Worm (Caenorhabditis elegans): ENCODE measurements around the gene srb-5.
"Not testable (repeated sequence)": the region's sequence is repeated elsewhere in the genome, so short reads cannot be mapped to it uniquely, and the experiment has no call there.

srb-5 gene

ce11 chrII:5170932-5171331 is 7.7 kb upstream of the srb-5 start, which contains the start of gene srb-1:
TSS of gene srb-1 (minus strand) at chrII:5171032.
- no peak for TF ChIP-seq ztf-29 (GFP tag; IDR thresholded peaks at IDR 0.05)
- no peak for TF ChIP-seq cog-1 (tag; optimal IDR thresholded peaks at IDR 0.05)
- no peak for TF ChIP-seq klf-2 (GFP tag; conservative IDR thresholded peaks at IDR 0.05)
- no peak for TF ChIP-seq ref-1 (GFP tag; conservative IDR thresholded peaks at IDR 0.05)
- TF ChIP-seq ztf-23 (GFP tag; IDR thresholded peaks at IDR 0.05) = no peak
- TF ChIP-seq tab-1 (GFP tag; IDR thresholded peaks at IDR 0.05) = no peak
- no peak for TF ChIP-seq flt-1 (GFP tag; IDR thresholded peaks at IDR 0.05)
- no peak for TF ChIP-seq med-1 (GFP tag; optimal IDR thresholded peaks at IDR 0.05; ENCODE audit: insufficient read depth)
- TF ChIP-seq T22C8.4 (GFP tag; IDR thresholded peaks at IDR 0.05) = no peak

DNA sequence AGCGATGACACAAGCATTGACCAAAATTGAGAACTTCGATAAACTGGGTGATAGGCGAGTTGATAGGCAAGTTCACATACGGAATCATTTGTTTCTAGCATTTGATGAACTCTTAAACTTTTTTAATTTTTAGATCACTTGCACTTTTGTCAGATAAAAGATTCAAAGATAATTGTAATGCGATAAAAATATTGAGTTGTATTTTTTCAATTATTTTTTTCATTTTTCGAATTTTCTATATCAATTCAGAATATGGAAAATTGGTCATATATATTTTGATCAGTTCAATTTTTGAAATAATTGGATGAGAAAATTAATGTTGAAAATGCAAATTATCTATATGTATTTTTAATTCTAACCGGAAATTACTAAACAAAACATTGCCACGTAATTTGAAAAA is 3.6 kb upstream of the srb-5 start, which contains the start of gene srb-3:
TSS of gene srb-3 (minus strand) at position 101 of the 400 bp plus-strand sequence.
- no peak for TF ChIP-seq klf-2 (GFP tag; conservative IDR thresholded peaks at IDR 0.05)
- no peak for TF ChIP-seq T22C8.4 (GFP tag; IDR thresholded peaks at IDR 0.05)
- TF ChIP-seq ref-1 (GFP tag; conservative IDR thresholded peaks at IDR 0.05) = no peak
- TF ChIP-seq ztf-29 (GFP tag; IDR thresholded peaks at IDR 0.05) = no peak
- no peak for TF ChIP-seq flt-1 (GFP tag; IDR thresholded peaks at IDR 0.05)
- no peak for TF ChIP-seq cog-1 (tag; optimal IDR thresholded peaks at IDR 0.05)
- TF ChIP-seq tab-1 (GFP tag; IDR thresholded peaks at IDR 0.05) = no peak
- TF ChIP-seq med-1 (GFP tag; optimal IDR thresholded peaks at IDR 0.05; ENCODE audit: insufficient read depth) = no peak
- TF ChIP-seq ztf-23 (GFP tag; IDR thresholded peaks at IDR 0.05) = no peak

DNA sequence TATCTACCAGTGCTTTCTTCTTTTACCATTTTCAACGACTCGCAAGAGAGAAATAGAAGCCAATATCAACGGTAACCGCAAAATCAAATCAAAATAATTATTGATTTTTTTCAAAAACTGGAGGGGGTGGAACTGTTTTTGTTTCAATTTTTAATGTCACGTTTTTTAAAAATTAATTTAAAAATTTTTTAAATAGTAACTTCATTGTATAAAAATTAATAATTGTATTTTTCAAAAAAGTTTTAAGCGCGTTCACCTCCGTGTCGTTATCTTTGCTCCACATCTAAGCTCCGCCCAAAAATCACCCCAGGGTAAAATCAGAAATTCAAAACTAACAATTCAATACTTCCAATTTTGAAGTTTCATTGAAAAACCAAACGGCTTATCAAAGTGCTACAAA is 2.1 kb downstream of the srb-5 start, which contains the start of gene C27D6.11:
TSS of gene C27D6.11 (minus strand) at position 101 of the 400 bp plus-strand sequence.
- no peak for TF ChIP-seq cog-1 (tag; optimal IDR thresholded peaks at IDR 0.05)
- TF ChIP-seq flt-1 (GFP tag; IDR thresholded peaks at IDR 0.05) = no peak
- no peak for TF ChIP-seq tab-1 (GFP tag; IDR thresholded peaks at IDR 0.05)
- TF ChIP-seq ztf-29 (GFP tag; IDR thresholded peaks at IDR 0.05) = no peak
- TF ChIP-seq ref-1 (GFP tag; conservative IDR thresholded peaks at IDR 0.05) = no peak
- TF ChIP-seq T22C8.4 (GFP tag; IDR thresholded peaks at IDR 0.05) = no peak
- no peak for TF ChIP-seq med-1 (GFP tag; optimal IDR thresholded peaks at IDR 0.05; ENCODE audit: insufficient read depth)
- TF ChIP-seq ztf-23 (GFP tag; IDR thresholded peaks at IDR 0.05) = no peak
- no peak for TF ChIP-seq klf-2 (GFP tag; conservative IDR thresholded peaks at IDR 0.05)

DNA sequence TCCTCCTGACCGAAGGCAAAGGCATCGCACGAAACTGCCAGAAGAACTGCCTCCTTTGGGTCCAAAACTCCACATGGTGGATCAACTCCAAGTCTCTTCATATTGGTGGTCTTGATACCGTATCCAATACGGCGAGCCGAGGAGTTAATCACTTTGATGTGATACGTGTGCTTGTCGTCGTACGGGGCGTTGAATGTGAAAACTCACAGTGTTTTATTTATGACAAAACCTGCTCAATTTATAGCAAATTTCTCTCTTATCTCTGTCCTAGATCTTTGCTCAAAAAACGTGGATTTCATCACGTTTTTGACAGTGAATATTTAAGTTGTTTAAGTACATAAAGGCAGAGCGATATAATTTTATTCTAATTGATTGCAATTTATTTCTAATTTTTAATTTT is 4.4 kb downstream of the srb-5 start, which contains the start of gene F58A6.9:
TSS of gene F58A6.9 (minus strand) at position 101 of the 400 bp plus-strand sequence.
- TF ChIP-seq T22C8.4 (GFP tag; IDR thresholded peaks at IDR 0.05); cog-1 (tag; optimal IDR thresholded peaks at IDR 0.05); flt-1 (GFP tag; IDR thresholded peaks at IDR 0.05): not testable (repeated sequence)

- TF ChIP-seq ztf-29 (GFP tag; IDR thresholded peaks at IDR 0.05) (no peak), klf-2 (GFP tag; conservative IDR thresholded peaks at IDR 0.05) (no peak), cog-1 (tag; optimal IDR thresholded peaks at IDR 0.05) (no peak), T22C8.4 (GFP tag; IDR thresholded peaks at IDR 0.05) (no peak), med-1 (GFP tag; optimal IDR thresholded peaks at IDR 0.05; ENCODE audit: insufficient read depth) (no peak), tab-1 (GFP tag; IDR thresholded peaks at IDR 0.05) (no peak), ref-1 (GFP tag; conservative IDR thresholded peaks at IDR 0.05) (no peak), flt-1 (GFP tag; IDR thresholded peaks at IDR 0.05) (no peak), ztf-23 (GFP tag; IDR thresholded peaks at IDR 0.05) (no peak)
Measured at ce11 chrII:5157525-5157924, 5.7 kb downstream of the srb-5 start, which contains the start of gene srb-13. TSS of gene srb-13 (minus strand) at chrII:5157625.

- TF ChIP-seq ztf-29 (GFP tag; IDR thresholded peaks at IDR 0.05) = no peak
- no peak for TF ChIP-seq T22C8.4 (GFP tag; IDR thresholded peaks at IDR 0.05)
- no peak for TF ChIP-seq flt-1 (GFP tag; IDR thresholded peaks at IDR 0.05)
- TF ChIP-seq klf-2 (GFP tag; conservative IDR thresholded peaks at IDR 0.05) = no peak
- no peak for TF ChIP-seq med-1 (GFP tag; optimal IDR thresholded peaks at IDR 0.05; ENCODE audit: insufficient read depth)
Measured at ce11 chrII:5156983-5157382, 6.2 kb downstream of the srb-5 start, which contains the start of gene msp-45. TSS of gene msp-45 (minus strand) at chrII:5157083.

DNA sequence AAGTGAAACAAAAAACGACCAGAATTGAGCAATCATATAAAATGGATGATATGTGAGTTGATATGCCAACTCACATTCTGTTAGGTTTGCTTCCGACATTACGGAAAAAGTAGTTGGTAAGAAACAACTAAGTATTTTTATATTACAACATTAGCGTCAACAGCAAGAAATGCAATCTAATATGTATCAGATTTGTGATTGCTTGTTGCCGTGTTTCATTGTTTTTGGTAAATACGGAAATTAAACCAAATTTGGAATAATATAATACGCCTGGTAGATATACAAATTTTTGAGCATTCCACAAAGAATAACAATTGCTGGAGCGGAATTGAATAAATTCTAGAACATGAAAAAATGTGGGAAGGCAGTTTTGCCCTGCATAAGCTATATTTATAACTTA is 8.6 kb downstream of the srb-5 start, which contains the start of gene srb-12:
TSS of gene srb-12 (minus strand) at position 101 of the 400 bp plus-strand sequence.
- no peak for TF ChIP-seq tab-1 (GFP tag; IDR thresholded peaks at IDR 0.05)
- TF ChIP-seq T22C8.4 (GFP tag; IDR thresholded peaks at IDR 0.05) = no peak
- TF ChIP-seq ref-1 (GFP tag; conservative IDR thresholded peaks at IDR 0.05) = no peak
- no peak for TF ChIP-seq med-1 (GFP tag; optimal IDR thresholded peaks at IDR 0.05; ENCODE audit: insufficient read depth)
- no peak for TF ChIP-seq cog-1 (tag; optimal IDR thresholded peaks at IDR 0.05)
- no peak for TF ChIP-seq klf-2 (GFP tag; conservative IDR thresholded peaks at IDR 0.05)
- no peak for TF ChIP-seq ztf-29 (GFP tag; IDR thresholded peaks at IDR 0.05)

DNA sequence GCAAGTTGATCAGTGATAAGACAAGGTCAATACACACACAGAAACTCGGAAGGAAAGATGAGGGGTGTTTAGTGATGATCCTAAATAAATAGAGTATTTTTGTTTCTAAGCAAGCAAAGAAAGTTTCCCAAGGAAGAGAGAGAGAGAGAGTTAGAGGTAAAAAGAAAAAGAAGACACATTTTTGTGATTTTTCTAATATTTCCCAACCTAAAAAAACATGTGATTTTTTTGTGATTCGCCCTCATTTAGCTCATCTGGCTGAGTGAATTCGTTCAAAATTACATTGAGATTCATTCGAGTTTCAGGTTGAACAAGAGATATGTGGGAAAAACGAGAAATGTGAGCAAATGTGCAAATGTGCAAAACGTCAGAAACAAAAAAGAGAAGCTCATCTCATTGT is 12.4 kb downstream of the srb-5 start, which contains the start of gene srb-16:
TSS of gene srb-16 (minus strand) at position 101 of the 400 bp plus-strand sequence.
- no peak for TF ChIP-seq T22C8.4 (GFP tag; IDR thresholded peaks at IDR 0.05)
- no peak for TF ChIP-seq klf-2 (GFP tag; conservative IDR thresholded peaks at IDR 0.05)
- TF ChIP-seq med-1 (GFP tag; optimal IDR thresholded peaks at IDR 0.05; ENCODE audit: insufficient read depth) = no peak
- TF ChIP-seq tab-1 (GFP tag; IDR thresholded peaks at IDR 0.05) = no peak
- TF ChIP-seq flt-1 (GFP tag; IDR thresholded peaks at IDR 0.05) = no peak
- no peak for TF ChIP-seq ztf-29 (GFP tag; IDR thresholded peaks at IDR 0.05)
- no peak for TF ChIP-seq ztf-23 (GFP tag; IDR thresholded peaks at IDR 0.05)

DNA sequence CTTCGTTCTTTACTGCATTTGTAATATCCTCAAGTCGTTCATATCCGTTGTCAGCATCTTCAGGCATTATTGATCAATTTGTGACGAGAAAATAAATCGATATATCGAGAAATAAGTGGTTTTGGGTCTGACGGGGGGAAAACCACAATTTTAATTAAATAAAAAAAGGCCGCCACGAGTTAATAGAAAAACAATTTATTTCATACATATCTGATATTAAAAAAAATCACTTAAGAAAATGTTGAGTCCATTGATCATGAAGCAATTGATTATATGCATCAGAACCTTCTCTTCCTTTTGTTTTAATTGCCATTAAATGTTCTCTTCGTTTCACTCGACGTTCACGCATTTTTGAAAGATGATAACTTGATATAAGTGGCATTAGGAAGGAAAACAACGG is 14.8 kb downstream of the srb-5 start, which contains the start of gene F58A6.5:
TSS of gene F58A6.5 (minus strand) at position 101 of the 400 bp plus-strand sequence.
- TF ChIP-seq cog-1 (tag; optimal IDR thresholded peaks at IDR 0.05) (no peak), ztf-23 (GFP tag; IDR thresholded peaks at IDR 0.05) (no peak), ztf-29 (GFP tag; IDR thresholded peaks at IDR 0.05) (no peak), med-1 (GFP tag; optimal IDR thresholded peaks at IDR 0.05; ENCODE audit: insufficient read depth) (no peak)

DNA sequence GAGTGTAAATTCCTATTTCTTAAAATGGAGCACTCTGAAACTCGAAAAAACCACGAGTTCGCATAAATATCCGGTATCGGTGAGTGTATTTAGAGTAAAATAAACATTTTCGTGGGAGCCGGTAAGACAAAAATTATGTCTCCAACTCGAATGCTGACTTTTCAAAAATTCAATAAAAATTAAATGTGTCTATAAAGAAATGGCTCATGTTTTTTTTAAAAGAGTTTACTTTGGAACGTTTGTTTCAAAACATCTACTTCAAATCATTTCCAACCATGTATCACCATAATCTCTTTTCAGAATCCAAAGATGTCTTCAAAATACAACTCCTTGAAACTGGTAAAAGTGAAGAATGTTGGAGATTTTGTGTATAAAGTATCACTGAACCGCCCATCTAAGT is 20.6 kb downstream of the srb-5 start, which contains the start of gene F58A6.1:
TSS of gene F58A6.1 (plus strand) at position 301 of the 400 bp plus-strand sequence.
- TF ChIP-seq ref-1 (GFP tag; conservative IDR thresholded peaks at IDR 0.05) (no peak), cog-1 (tag; optimal IDR thresholded peaks at IDR 0.05) (no peak), flt-1 (GFP tag; IDR thresholded peaks at IDR 0.05) (no peak), tab-1 (GFP tag; IDR thresholded peaks at IDR 0.05) (no peak), ztf-23 (GFP tag; IDR thresholded peaks at IDR 0.05) (no peak), klf-2 (GFP tag; conservative IDR thresholded peaks at IDR 0.05) (no peak), T22C8.4 (GFP tag; IDR thresholded peaks at IDR 0.05) (no peak), ztf-29 (GFP tag; IDR thresholded peaks at IDR 0.05) (no peak), med-1 (GFP tag; optimal IDR thresholded peaks at IDR 0.05; ENCODE audit: insufficient read depth) (no peak)

All from whole organism, midembryonic.